Worm (Caenorhabditis elegans) whole organism, young adult: ENCODE data around the gene his-71.

ENCODE experiments used
- B0261.1 ChIP-seq: sonication (generic microtip); optimal IDR thresholded peaks from 2 replicates; lab custom pipeline; 2016; ENCODE audit warnings: mild to moderate bottlenecking, missing genetic modification characterization, moderate library complexity, missing compliant biosample characterization
- F22D6.2 ChIP-seq: sonication (generic microtip); optimal IDR thresholded peaks from 2 replicates; lab custom pipeline; 2016; ENCODE audit warnings: mild to moderate bottlenecking, missing genetic modification characterization, missing compliant biosample characterization
- Y95B8A.8 ChIP-seq: fragments of 200-800 bp; sonication (Bioruptor generic); IDR thresholded peaks from 2 replicates; pipeline ENCODE4 v1.3.6; 2022; ENCODE audit warnings: missing genetic modification reagents, missing genetic modification characterization, missing compliant biosample characterization
- egl-18 ChIP-seq: fragments of 200-800 bp; sonication (Bioruptor generic); IDR thresholded peaks from 2 replicates; pipeline ENCODE4 v1.3.6; 2022; ENCODE audit warnings: missing genetic modification reagents, missing genetic modification characterization, missing compliant biosample characterization
- him-1 ChIP-seq: sonication (generic microtip); optimal IDR thresholded peaks from 2 replicates; lab custom pipeline; 2016; ENCODE audit warnings: missing genotype, missing genetic modification reagents, missing genetic modification characterization, missing compliant biosample characterization
- hmg-1.2 ChIP-seq: fragments of 200-800 bp; sonication (Bioruptor generic); IDR thresholded peaks from 2 replicates; pipeline ENCODE4 v1.3.6; 2022; ENCODE audit warnings: missing genetic modification reagents, missing genetic modification characterization, missing compliant biosample characterization
- ztf-6 ChIP-seq: fragments of 200-800 bp; sonication (Bioruptor generic); IDR thresholded peaks from 2 replicates; pipeline ENCODE4 v1.3.6; 2022; ENCODE audit warnings: missing genetic modification reagents, missing genetic modification characterization, missing compliant biosample characterization

ce11 chrX:7975741-7976140, 6.1 kb downstream of the his-71 start:
- TF ChIP-seq ztf-6 (GFP tag; lab: Robert Waterston, UW) (no peak), B0261.1 (tag; lab: Kevin White, UChicago) (no peak), Y95B8A.8 (no peak), F22D6.2 (tag; lab: Kevin White, UChicago) (no peak), hmg-1.2 (no peak), him-1 (no peak), egl-18 (GFP tag; lab: Robert Waterston, UW) (no peak)
